Fruit fly (Drosophila melanogaster): ENCODE data around the gene CG17806.

DNA sequence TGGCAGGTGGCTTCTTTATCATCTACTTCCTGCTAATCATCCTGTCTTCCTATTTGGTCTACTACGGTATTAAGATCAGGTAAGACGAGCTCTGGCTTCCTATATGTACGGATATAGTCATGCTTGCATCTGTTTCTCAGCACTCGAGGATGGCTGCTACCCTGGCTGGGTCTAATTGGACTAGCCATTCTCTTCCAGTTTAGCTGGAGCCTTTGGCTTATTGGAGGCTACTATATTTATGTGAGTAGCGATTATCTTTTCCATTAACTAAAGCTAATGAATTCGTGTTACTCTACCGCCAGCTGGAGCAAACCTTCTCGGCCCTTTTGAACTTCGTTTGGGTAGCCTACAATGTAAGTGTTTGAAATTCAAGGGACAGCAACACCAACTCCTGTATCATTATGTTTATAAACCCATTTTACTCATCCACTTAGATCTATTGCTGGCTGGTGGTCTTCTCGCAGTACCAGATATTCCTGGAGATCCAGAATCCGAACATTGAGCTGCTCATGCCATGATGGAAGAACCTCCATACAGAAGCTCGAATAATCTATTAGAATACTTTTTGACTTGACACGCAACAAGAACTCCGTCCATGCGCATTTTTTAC is 7.4 kb downstream of the CG17806 start:
- TF ChIP-seq CG8478 (optimal IDR thresholded peaks at IDR 0.05) (no peak), CTCF (optimal IDR thresholded peaks at IDR 0.05) (no peak)
